Fruit fly (Drosophila melanogaster) whole organism, embryonic: ENCODE results near the gene CG11454.

Experiments used
- Bdp1 ChIP-seq: fragments of 200-800 bp; sonication (Bioruptor generic); optimal IDR thresholded peaks from 3 replicates; lab custom pipeline; 2016; ENCODE audit warnings: missing biosample characterization, missing genetic modification characterization
- CG10979 ChIP-seq: fragments of 200-800 bp; sonication (Bioruptor generic); optimal IDR thresholded peaks from 2 replicates; lab custom pipeline; 2018; ENCODE audit warnings: missing biosample characterization, mild to moderate bottlenecking, missing genetic modification characterization, moderate library complexity
- CG12236 ChIP-seq: fragments of 200-800 bp; sonication (Bioruptor generic); optimal IDR thresholded peaks from 2 replicates; lab custom pipeline; 2016; ENCODE audit warnings: missing biosample characterization, missing genetic modification characterization
- CG12942 ChIP-seq: fragments of 200-800 bp; sonication (Bioruptor generic); optimal IDR thresholded peaks from 3 replicates; lab custom pipeline; 2016; ENCODE audit warnings: missing biosample characterization, missing genetic modification characterization
- CG13894 ChIP-seq: fragments of 200-800 bp; sonication (Bioruptor generic); optimal IDR thresholded peaks from 3 replicates; lab custom pipeline; 2018; ENCODE audit warnings: missing biosample characterization, mild to moderate bottlenecking, missing genetic modification characterization, moderate library complexity
- CG15696 ChIP-seq: fragments of 200-800 bp; sonication (Bioruptor generic); optimal IDR thresholded peaks from 2 replicates; lab custom pipeline; 2019; ENCODE audit warnings: missing biosample characterization, mild to moderate bottlenecking, missing genetic modification characterization, moderate library complexity
- CG17802 ChIP-seq: fragments of 200-800 bp; sonication (Bioruptor generic); optimal IDR thresholded peaks from 2 replicates; lab custom pipeline; 2018; ENCODE audit warnings: missing biosample characterization, mild to moderate bottlenecking, missing genetic modification characterization, moderate library complexity
- CG2116 ChIP-seq: fragments of 200-800 bp; sonication (Bioruptor generic); optimal IDR thresholded peaks from 3 replicates; lab custom pipeline; 2018; ENCODE audit warnings: missing biosample characterization, mild to moderate bottlenecking, missing genetic modification characterization
- CG30403 ChIP-seq: fragments of 200-800 bp; sonication (Bioruptor generic); optimal IDR thresholded peaks from 3 replicates; lab custom pipeline; 2016; ENCODE audit warnings: missing biosample characterization, missing genetic modification characterization
- CG3065 ChIP-seq: fragments of 200-800 bp; sonication (Bioruptor generic); optimal IDR thresholded peaks from 2 replicates; lab custom pipeline; 2016; ENCODE audit warnings: missing biosample characterization, missing genetic modification characterization
- CG31388 ChIP-seq: fragments of 200-800 bp; sonication (Bioruptor generic); optimal IDR thresholded peaks from 2 replicates; lab custom pipeline; 2016; ENCODE audit warnings: missing biosample characterization, missing genetic modification characterization
- CG32772 ChIP-seq: fragments of 200-800 bp; sonication (Bioruptor generic); IDR thresholded peaks from 2 replicates; pipeline ENCODE4 v1.3.6; 2022; ENCODE audit warnings: missing biosample characterization, missing genetic modification characterization
- CG34376 ChIP-seq: fragments of 200-800 bp; sonication (Bioruptor generic); optimal IDR thresholded peaks from 2 replicates; lab custom pipeline; 2018; ENCODE audit warnings: missing biosample characterization, mild to moderate bottlenecking, missing genetic modification characterization
- CG6254 ChIP-seq: fragments of 200-800 bp; sonication (Bioruptor generic); optimal IDR thresholded peaks from 3 replicates; lab custom pipeline; 2017; ENCODE audit warnings: mild to moderate bottlenecking, missing biosample characterization, missing genetic modification reagents, missing genetic modification characterization
- CG6272 ChIP-seq: fragments of 200-800 bp; sonication (Bioruptor generic); IDR thresholded peaks from 2 replicates; pipeline ENCODE4 v1.3.6; 2022; ENCODE audit warnings: missing biosample characterization, missing genetic modification characterization
- CG7357 ChIP-seq: fragments of 200-800 bp; sonication (Bioruptor generic); IDR thresholded peaks from 3 replicates; pipeline ENCODE4 v1.3.6; 2022; ENCODE audit warnings: missing biosample characterization, missing genetic modification characterization
- CG7556 ChIP-seq: fragments of 200-800 bp; sonication (Bioruptor generic); optimal IDR thresholded peaks from 2 replicates; lab custom pipeline; 2017; ENCODE audit warnings: missing biosample characterization, mild to moderate bottlenecking, missing genetic modification characterization
- CG8089 ChIP-seq: fragments of 200-800 bp; sonication (Bioruptor generic); optimal IDR thresholded peaks from 3 replicates; lab custom pipeline; 2016; ENCODE audit warnings: missing biosample characterization, missing genetic modification characterization
- Dad ChIP-seq: fragments of 200-800 bp; sonication (Bioruptor generic); optimal IDR thresholded peaks from 3 replicates; lab custom pipeline; 2016; ENCODE audit warnings: missing biosample characterization, missing genetic modification characterization
- ERR ChIP-seq: fragments of 200-800 bp; sonication (Bioruptor generic); optimal IDR thresholded peaks from 2 replicates; lab custom pipeline; 2016; ENCODE audit warnings: missing biosample characterization, missing genetic modification characterization
- Gsc ChIP-seq: fragments of 200-800 bp; sonication (Bioruptor generic); IDR thresholded peaks from 2 replicates; pipeline ENCODE4 v1.3.6; 2022; ENCODE audit warnings: missing biosample characterization, missing genetic modification characterization
- H2.0 ChIP-seq: fragments of 200-800 bp; sonication (Bioruptor generic); IDR thresholded peaks from 2 replicates; pipeline ENCODE4 v1.3.6; 2022; ENCODE audit warnings: missing biosample characterization, missing genetic modification characterization
- HmgZ ChIP-seq: fragments of 200-800 bp; sonication (Bioruptor generic); optimal IDR thresholded peaks from 2 replicates; lab custom pipeline; 2018; ENCODE audit warnings: missing biosample characterization, mild to moderate bottlenecking, missing genetic modification characterization
- Hr39 ChIP-seq: fragments of >200 bp; optimal IDR thresholded peaks from 2 replicates; lab custom pipeline; 2017
- Lim3 ChIP-seq: fragments of 200-800 bp; sonication (Bioruptor generic); IDR thresholded peaks from 2 replicates; pipeline ENCODE4 v1.3.6; 2022; ENCODE audit warnings: missing biosample characterization, missing genetic modification characterization
- MTF-1 ChIP-seq: fragments of 200-800 bp; sonication (Bioruptor generic); optimal IDR thresholded peaks from 2 replicates; lab custom pipeline; 2018; ENCODE audit warnings: missing biosample characterization, mild to moderate bottlenecking, missing genetic modification characterization, borderline replicate concordance
- NfI ChIP-seq: fragments of 200-800 bp; sonication (Bioruptor generic); optimal IDR thresholded peaks from 3 replicates; lab custom pipeline; 2018; ENCODE audit warnings: missing biosample characterization, mild to moderate bottlenecking, missing genetic modification characterization, moderate library complexity
- Oaz ChIP-seq: fragments of 200-800 bp; sonication (Bioruptor generic); IDR thresholded peaks from 2 replicates; pipeline ENCODE4 v1.3.6; 2022; ENCODE audit warnings: missing biosample characterization, missing genetic modification characterization
- Oli ChIP-seq: fragments of 200-800 bp; sonication (Bioruptor generic); optimal IDR thresholded peaks from 2 replicates; lab custom pipeline; 2018; ENCODE audit warnings: missing biosample characterization, mild to moderate bottlenecking, missing genetic modification characterization, moderate library complexity
- Pdp1 ChIP-seq, 2 experiments: fragments of 200-800 bp; sonication (Bioruptor generic); optimal IDR thresholded peaks; 3 replicates each; lab custom pipeline; 2016; ENCODE audit warnings: missing biosample characterization in 2 of 2, missing genetic modification characterization in 2 of 2, mild to moderate bottlenecking in 1 of 2, moderate library complexity in 1 of 2
- Rx ChIP-seq: fragments of 200-800 bp; sonication (Bioruptor generic); IDR thresholded peaks from 2 replicates; pipeline ENCODE4 v1.3.6; 2022; ENCODE audit warnings: missing biosample characterization, missing genetic modification characterization
- Spps ChIP-seq: fragments of 200-800 bp; sonication (Bioruptor generic); optimal IDR thresholded peaks from 2 replicates; lab custom pipeline; 2018; ENCODE audit warnings: missing biosample characterization, mild to moderate bottlenecking, missing genetic modification characterization
- ac ChIP-seq: fragments of 200-800 bp; sonication (Bioruptor generic); optimal IDR thresholded peaks from 3 replicates; lab custom pipeline; 2017; ENCODE audit warnings: missing biosample characterization, mild to moderate bottlenecking, missing genetic modification characterization
- bowl ChIP-seq: fragments of 200-800 bp; sonication (Bioruptor generic); IDR thresholded peaks from 2 replicates; pipeline ENCODE4 v1.3.6; 2022; ENCODE audit warnings: missing biosample characterization, missing genetic modification characterization
- cg ChIP-seq: fragments of 200-800 bp; sonication (Bioruptor generic); optimal IDR thresholded peaks from 3 replicates; lab custom pipeline; 2019; ENCODE audit warnings: missing biosample characterization, mild to moderate bottlenecking, missing genetic modification characterization, moderate library complexity
- dimm ChIP-seq: fragments of 200-800 bp; sonication (Bioruptor generic); IDR thresholded peaks from 2 replicates; pipeline ENCODE4 v1.3.6; 2022; ENCODE audit warnings: missing biosample characterization, missing genetic modification characterization
- ftz-f1 ChIP-seq: fragments of 200-800 bp; sonication (Bioruptor generic); optimal IDR thresholded peaks from 2 replicates; lab custom pipeline; 2016; ENCODE audit warnings: missing biosample characterization, missing genetic modification characterization
- grn ChIP-seq: fragments of 200-800 bp; sonication (Bioruptor generic); optimal IDR thresholded peaks from 3 replicates; lab custom pipeline; 2017; ENCODE audit warnings: missing biosample characterization, missing genetic modification characterization
- hkb ChIP-seq, 2 experiments: fragments of 200-800 bp in 1 of 2; fragments of >200 bp in 1 of 2; sonication (Bioruptor generic) in 1 of 2; IDR thresholded peaks in 1 of 2; optimal IDR thresholded peaks in 1 of 2; 2 replicates each; pipeline versions ENCODE4 v1.3.6 to Lab custom; 2017 to 2022; ENCODE audit warnings: missing biosample characterization in 1 of 2, missing genetic modification characterization in 1 of 2
- kay ChIP-seq: fragments of 200-800 bp; sonication (Bioruptor generic); optimal IDR thresholded peaks from 2 replicates; lab custom pipeline; 2016; ENCODE audit warnings: missing biosample characterization, missing genetic modification characterization
- lbe ChIP-seq: fragments of 200-800 bp; sonication (Bioruptor generic); optimal IDR thresholded peaks from 2 replicates; lab custom pipeline; 2016; ENCODE audit warnings: missing biosample characterization, mild to moderate bottlenecking, missing genetic modification characterization
- lola ChIP-seq, 3 experiments: fragments of >200 bp in 2 of 3; fragments of 200-800 bp in 1 of 3; sonication (Bioruptor generic) in 1 of 3; optimal IDR thresholded peaks; 2 replicates each; lab custom pipeline; 2017 to 2019; ENCODE audit warnings: missing biosample characterization in 3 of 3, missing genetic modification characterization in 3 of 3, mild to moderate bottlenecking in 1 of 3, moderate library complexity in 1 of 3
- mld ChIP-seq: fragments of 200-800 bp; sonication (Bioruptor generic); IDR thresholded peaks from 3 replicates; pipeline ENCODE4 v1.3.6; 2022; ENCODE audit warnings: missing biosample characterization, missing genetic modification characterization; ENCODE audit not compliant: partially characterized antibody
- sima ChIP-seq: fragments of 200-800 bp; sonication (Bioruptor generic); optimal IDR thresholded peaks from 2 replicates; lab custom pipeline; 2016; ENCODE audit warnings: missing biosample characterization, missing genetic modification characterization
- trem ChIP-seq: fragments of 200-800 bp; optimal IDR thresholded peaks from 3 replicates; lab custom pipeline; 2019; ENCODE audit warnings: missing biosample characterization, mild to moderate bottlenecking, missing genetic modification characterization, moderate library complexity
- trh ChIP-seq: fragments of 200-800 bp; sonication (Bioruptor generic); optimal IDR thresholded peaks from 2 replicates; lab custom pipeline; 2016; ENCODE audit warnings: missing biosample characterization, missing genetic modification characterization
- twi ChIP-seq: fragments of 200-800 bp; optimal IDR thresholded peaks from 2 replicates; lab custom pipeline; 2019; ENCODE audit warnings: missing biosample characterization, mild to moderate bottlenecking, missing genetic modification characterization, moderate library complexity
- yki ChIP-seq: fragments of >200 bp; optimal IDR thresholded peaks from 3 replicates; lab custom pipeline; 2018
- z ChIP-seq: fragments of 200-800 bp; sonication (Bioruptor generic); IDR thresholded peaks from 3 replicates; pipeline ENCODE4 v1.3.6; 2022; ENCODE audit warnings: missing biosample characterization, missing genetic modification characterization

Gene CG11454

DNA sequence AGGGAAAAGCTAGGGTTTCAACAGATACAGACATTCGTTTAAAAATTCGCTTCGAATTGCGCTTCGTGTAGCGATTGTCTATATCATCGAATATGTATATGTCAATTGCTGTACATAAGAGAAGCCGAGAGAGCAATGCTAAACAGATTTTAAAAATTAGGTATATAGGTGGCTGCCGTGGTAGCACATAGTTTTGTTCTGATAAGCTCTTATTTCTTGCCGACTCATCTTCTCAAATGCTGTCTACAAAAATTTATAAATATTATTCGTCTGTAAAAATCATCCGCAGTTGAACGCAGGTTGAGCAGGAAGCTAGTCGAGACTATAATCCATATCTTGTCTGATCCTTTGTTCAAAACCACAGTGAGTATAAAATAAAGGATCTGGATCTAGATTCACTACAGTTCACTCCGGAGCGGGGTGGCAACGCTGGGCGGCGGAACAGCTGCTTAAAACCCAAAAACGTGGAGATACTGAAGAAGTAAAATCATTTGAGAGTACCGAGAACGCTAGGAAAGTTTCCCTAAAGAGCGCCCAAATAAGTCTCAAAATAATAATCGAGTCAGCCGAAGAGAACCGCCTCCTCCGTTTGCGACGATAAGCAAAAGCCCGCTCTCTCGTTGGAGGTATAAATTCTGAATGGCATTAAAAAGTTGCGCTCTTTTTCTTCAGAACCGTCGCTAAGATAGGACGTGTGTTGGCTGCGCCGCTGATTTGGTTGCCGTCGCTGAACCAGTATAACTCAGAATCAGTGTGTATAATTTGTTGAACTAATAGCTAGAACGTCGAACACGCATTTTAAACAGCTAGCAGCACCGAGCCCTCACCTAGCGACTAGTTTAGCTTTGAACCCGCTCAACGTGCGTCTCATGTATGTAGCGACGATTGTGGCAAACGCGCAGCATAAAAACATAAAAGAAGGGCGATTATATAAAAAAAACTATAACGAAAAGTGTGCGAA, 35.4 kb upstream of the CG11454 start (continued):
- peak; percentile 4 for TF ChIP-seq CG15696 (tag; lab: Kevin White, UChicago)
- no peak for TF ChIP-seq CG10979 (tag; lab: Kevin White, UChicago)
- TF ChIP-seq Rx, result no peak
- peak; percentile 34 for TF ChIP-seq yki (lab: Kevin White, UChicago)
- peak; percentile 31 for TF ChIP-seq trem (tag; lab: Kevin White, UChicago)
- no peak for TF ChIP-seq twi
- TF ChIP-seq HmgZ (tag; lab: Kevin White, UChicago), result no peak
- TF ChIP-seq Oaz (GFP tag; lab: Robert Waterston, UW), result no peak
- TF ChIP-seq NfI (GFP tag; lab: Kevin White, UChicago), result peak; percentile 2
- TF ChIP-seq CG17802, result no peak
- TF ChIP-seq Pdp1 (GFP tag; optimal IDR thresholded peaks at IDR 0.05; lab: Kevin White, UChicago), result peak in 1 of 2 experiments; percentile 69
- TF ChIP-seq grn (GFP tag; lab: Kevin White, UChicago), result no peak
- TF ChIP-seq Oli (tag; lab: Kevin White, UChicago), result no peak
- TF ChIP-seq CG8089 (GFP tag; lab: Kevin White, UChicago), result no peak
- no peak for TF ChIP-seq Dad (GFP tag; lab: Kevin White, UChicago)
- no peak for TF ChIP-seq ac
- TF ChIP-seq CG6272, result no peak
- no peak for TF ChIP-seq trh (GFP tag; lab: Kevin White, UChicago)
- TF ChIP-seq kay (GFP tag; lab: Kevin White, UChicago), result no peak
- TF ChIP-seq CG12236 (GFP tag; lab: Kevin White, UChicago), result no peak
- TF ChIP-seq bowl (GFP tag; lab: Robert Waterston, UW), result no peak
- TF ChIP-seq CG6254 (GFP tag; lab: Kevin White, UChicago), result no peak
- TF ChIP-seq Spps, result no peak
- TF ChIP-seq hkb (optimal IDR thresholded peaks at IDR 0.05; lab: Kevin White, UChicago), result no peak
- TF ChIP-seq hkb (GFP tag; IDR thresholded peaks at IDR 0.05; lab: Robert Waterston, UW), result 0 out of 2 replicates have a peak, but pooled peaks have one; percentile 9
- TF ChIP-seq CG3065 (GFP tag; lab: Kevin White, UChicago), result no peak
- peak; percentile 77 for TF ChIP-seq z (GFP tag; lab: Robert Waterston, UW)
- TF ChIP-seq CG7556, result no peak
- peak; percentile 89 for TF ChIP-seq CG34376 (GFP tag; lab: Kevin White, UChicago)
- no peak for TF ChIP-seq CG12942 (GFP tag; lab: Kevin White, UChicago)
- no peak for TF ChIP-seq Lim3 (GFP tag; lab: Robert Waterston, UW)
- TF ChIP-seq H2.0 (GFP tag; lab: Robert Waterston, UW), result no peak
- no peak for TF ChIP-seq CG7357 (GFP tag; lab: Robert Waterston, UW)
- peak; percentile 53 for TF ChIP-seq lbe (GFP tag; lab: Kevin White, UChicago)
- TF ChIP-seq CG2116 (GFP tag; lab: Kevin White, UChicago), result no peak
- TF ChIP-seq dimm (GFP tag; lab: Robert Waterston, UW), result no peak
- TF ChIP-seq mld (GFP tag; lab: Robert Waterston, UW), result no peak
- no peak for TF ChIP-seq lola (GFP tag; optimal IDR thresholded peaks at IDR 0.05; lab: Kevin White, UChicago)
- no peak for TF ChIP-seq CG32772 (GFP tag; lab: Robert Waterston, UW)
- TF ChIP-seq Bdp1 (GFP tag; lab: Kevin White, UChicago), result no peak
- TF ChIP-seq CG31388, result no peak
- no peak for TF ChIP-seq sima (GFP tag; lab: Kevin White, UChicago)
- peak; percentile 9 for TF ChIP-seq ftz-f1 (GFP tag; lab: Kevin White, UChicago)
- TF ChIP-seq ERR (GFP tag; lab: Kevin White, UChicago), result no peak
- peak; percentile 80 for TF ChIP-seq CG13894
- TF ChIP-seq Hr39 (lab: Kevin White, UChicago), result no peak
- TF ChIP-seq cg (GFP tag; lab: Kevin White, UChicago), result no peak
- no peak for TF ChIP-seq Gsc (GFP tag; lab: Robert Waterston, UW)
- no peak for TF ChIP-seq CG30403 (GFP tag; lab: Kevin White, UChicago)
- TF ChIP-seq MTF-1 (GFP tag; lab: Kevin White, UChicago), result peak; percentile 14
